Worm (Caenorhabditis elegans): ENCODE data around the gene C31H2.4.

C31H2.4 gene

ce11 chrX:5117571-5117970, 41.9 kb downstream of the C31H2.4 start:
- TF ChIP-seq hnd-1 (tag; optimal IDR thresholded peaks at IDR 0.05) (no peak), sea-1 (GFP tag; conservative IDR thresholded peaks at IDR 0.05) (no peak), ets-7 (tag; optimal IDR thresholded peaks at IDR 0.05) (no peak), ama-1 (optimal IDR thresholded peaks at IDR 0.05) (no peak), hmg-4 (GFP tag; optimal IDR thresholded peaks at IDR 0.05) (no peak), flt-1 (GFP tag; IDR thresholded peaks at IDR 0.05) (no peak), B0310.2 (tag; optimal IDR thresholded peaks at IDR 0.05) (no peak), ceh-13 (GFP tag; optimal IDR thresholded peaks at IDR 0.05) (no peak), hmbx-1 (tag; optimal IDR thresholded peaks at IDR 0.05) (no peak), scrt-1 (GFP tag; IDR thresholded peaks at IDR 0.05) (no peak), aly-1 (tag; optimal IDR thresholded peaks at IDR 0.05) (no peak), ceh-36 (tag; optimal IDR thresholded peaks at IDR 0.05) (no peak)

ce11 chrX:5116816-5117459, 42.5 kb downstream of the C31H2.4 start, which contains the start of gene apl-1:
apl-1 (minus strand) TSS chrX:5116866.
- no peak for TF ChIP-seq scrt-1 (GFP tag; IDR thresholded peaks at IDR 0.05)
- TF ChIP-seq pes-1 (GFP tag; IDR thresholded peaks at IDR 0.05): no peak
- no peak for TF ChIP-seq tbx-37 (GFP tag; conservative IDR thresholded peaks at IDR 0.05)
- TF ChIP-seq sea-1 (GFP tag; conservative IDR thresholded peaks at IDR 0.05): no peak
- no peak for TF ChIP-seq ama-1 (optimal IDR thresholded peaks at IDR 0.05)
- TF ChIP-seq tra-4 (tag; optimal IDR thresholded peaks at IDR 0.05): no peak
- no peak for TF ChIP-seq aly-1 (tag; optimal IDR thresholded peaks at IDR 0.05)
- no peak for TF ChIP-seq ceh-13 (GFP tag; optimal IDR thresholded peaks at IDR 0.05)
- TF ChIP-seq ets-7 (tag; optimal IDR thresholded peaks at IDR 0.05): no peak
- TF ChIP-seq hnd-1 (tag; optimal IDR thresholded peaks at IDR 0.05): no peak
- no peak for TF ChIP-seq F13C5.2 (tag; optimal IDR thresholded peaks at IDR 0.05)
- TF ChIP-seq hmbx-1 (tag; optimal IDR thresholded peaks at IDR 0.05): no peak
- TF ChIP-seq hmg-4 (GFP tag; optimal IDR thresholded peaks at IDR 0.05): no peak
- no peak for TF ChIP-seq B0310.2 (tag; optimal IDR thresholded peaks at IDR 0.05)
- TF ChIP-seq tbx-11 (GFP tag; IDR thresholded peaks at IDR 0.05): no peak
- no peak for TF ChIP-seq flt-1 (GFP tag; IDR thresholded peaks at IDR 0.05)

DNA sequence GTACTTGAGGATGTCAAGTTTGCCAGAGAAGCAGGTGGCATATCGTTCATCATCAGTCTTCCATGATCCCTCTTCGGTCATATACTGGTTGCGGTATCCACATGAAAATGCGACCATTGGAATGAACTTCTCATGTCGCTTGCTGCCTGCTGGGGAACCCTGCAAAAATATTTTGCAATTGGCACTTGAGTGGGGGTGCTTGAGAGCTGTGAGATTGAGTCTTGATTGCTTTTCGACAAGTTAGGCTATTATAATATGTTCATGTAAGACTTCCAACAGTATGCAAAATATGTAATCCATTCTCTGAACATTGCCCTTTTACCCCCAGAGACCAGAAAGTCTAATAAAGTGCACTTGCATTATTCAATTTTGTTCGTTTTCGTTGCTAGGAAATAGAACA, 43.3 kb downstream of the C31H2.4 start:
- no peak for TF ChIP-seq ama-1 (optimal IDR thresholded peaks at IDR 0.05)
- TF ChIP-seq flt-1 (GFP tag; IDR thresholded peaks at IDR 0.05): no peak
- TF ChIP-seq ets-7 (tag; optimal IDR thresholded peaks at IDR 0.05): no peak
- no peak for TF ChIP-seq sea-1 (GFP tag; conservative IDR thresholded peaks at IDR 0.05)
- no peak for TF ChIP-seq ceh-13 (GFP tag; optimal IDR thresholded peaks at IDR 0.05)
- no peak for TF ChIP-seq scrt-1 (GFP tag; IDR thresholded peaks at IDR 0.05)

DNA sequence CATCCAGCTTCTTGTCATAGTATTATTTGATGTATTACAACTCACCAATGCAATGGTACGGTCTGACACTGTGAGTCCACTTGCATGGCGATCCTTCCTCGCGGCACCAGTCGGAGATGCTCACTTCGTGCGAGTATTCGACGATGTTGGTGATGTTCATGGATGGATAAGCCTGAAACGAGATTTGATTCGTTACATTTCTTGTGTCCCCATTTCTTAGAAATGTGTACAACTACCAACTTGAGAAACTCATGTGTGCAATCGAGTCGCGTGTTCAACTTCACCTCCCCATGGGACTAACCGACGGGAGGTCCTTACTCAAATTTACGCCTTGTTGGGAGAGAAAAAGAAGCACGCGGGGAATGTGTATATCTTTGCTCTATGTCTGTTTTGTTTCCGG, 44.0 kb downstream of the C31H2.4 start:
- TF ChIP-seq hnd-1 (tag; optimal IDR thresholded peaks at IDR 0.05): no peak
- TF ChIP-seq tbx-11 (GFP tag; IDR thresholded peaks at IDR 0.05): no peak
- no peak for TF ChIP-seq tbx-37 (GFP tag; conservative IDR thresholded peaks at IDR 0.05)
- TF ChIP-seq tra-4 (tag; optimal IDR thresholded peaks at IDR 0.05): no peak
- no peak for TF ChIP-seq ets-7 (tag; optimal IDR thresholded peaks at IDR 0.05)
- no peak for TF ChIP-seq ceh-36 (tag; optimal IDR thresholded peaks at IDR 0.05)
- no peak for TF ChIP-seq B0310.2 (tag; optimal IDR thresholded peaks at IDR 0.05)
- TF ChIP-seq scrt-1 (GFP tag; IDR thresholded peaks at IDR 0.05): no peak
- no peak for TF ChIP-seq sea-1 (GFP tag; conservative IDR thresholded peaks at IDR 0.05)
- TF ChIP-seq ceh-13 (GFP tag; optimal IDR thresholded peaks at IDR 0.05): no peak
- no peak for TF ChIP-seq pes-1 (GFP tag; IDR thresholded peaks at IDR 0.05)
- TF ChIP-seq hmg-4 (GFP tag; optimal IDR thresholded peaks at IDR 0.05): no peak
- TF ChIP-seq aly-1 (tag; optimal IDR thresholded peaks at IDR 0.05): no peak
- TF ChIP-seq hmbx-1 (tag; optimal IDR thresholded peaks at IDR 0.05): no peak

ce11 chrX:5111894-5112293, 47.6 kb downstream of the C31H2.4 start:
- TF ChIP-seq F13C5.2 (tag; optimal IDR thresholded peaks at IDR 0.05): no peak
- no peak for TF ChIP-seq tbx-11 (GFP tag; IDR thresholded peaks at IDR 0.05)

DNA sequence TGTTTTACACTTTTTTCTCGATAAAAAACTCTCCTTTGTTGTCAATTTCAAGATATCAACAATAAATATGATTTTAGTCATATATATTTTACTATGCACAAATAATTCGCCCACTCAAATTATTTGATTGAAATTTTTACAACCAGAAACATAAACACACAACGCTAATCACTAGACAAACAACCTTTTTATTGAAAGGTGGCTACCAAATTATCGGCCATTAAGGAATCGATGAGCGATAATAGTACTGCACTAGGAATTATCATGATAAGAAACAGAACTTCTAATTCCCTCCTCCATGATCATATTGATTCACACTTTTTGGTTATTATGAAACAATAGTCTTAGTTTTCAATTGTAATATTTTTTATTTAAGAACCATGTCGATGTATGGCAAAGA, 50.3 kb downstream of the C31H2.4 start, which contains the start of gene C42D8.1:
Gene C42D8.1 (plus strand): TSS at position 377 of the 400 bp plus-strand sequence.
- TF ChIP-seq flt-1 (GFP tag; IDR thresholded peaks at IDR 0.05): no peak
- no peak for TF ChIP-seq aly-1 (tag; optimal IDR thresholded peaks at IDR 0.05)
- no peak for TF ChIP-seq tbx-37 (GFP tag; conservative IDR thresholded peaks at IDR 0.05)
- no peak for TF ChIP-seq ceh-36 (tag; optimal IDR thresholded peaks at IDR 0.05)
- no peak for TF ChIP-seq scrt-1 (GFP tag; IDR thresholded peaks at IDR 0.05)
- no peak for TF ChIP-seq sea-1 (GFP tag; conservative IDR thresholded peaks at IDR 0.05)

DNA sequence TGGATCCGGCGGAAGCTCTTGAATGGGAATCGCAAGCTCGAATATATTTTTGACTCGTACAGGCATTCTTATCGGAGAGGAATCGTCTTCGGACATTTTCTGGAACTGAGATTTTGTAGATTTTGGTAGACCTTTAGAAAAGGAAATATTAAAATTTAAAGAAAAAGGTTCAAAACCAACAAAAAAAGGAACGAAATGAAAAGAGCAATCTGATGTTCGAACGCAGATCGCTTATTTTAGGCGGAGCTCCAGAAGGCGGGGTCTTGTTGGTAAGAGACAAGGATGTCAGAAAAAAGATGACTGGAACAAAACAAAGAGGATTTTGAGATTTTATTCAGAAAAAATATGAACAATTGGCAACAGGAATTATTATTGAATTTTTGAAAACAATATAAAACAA, 52.5 kb downstream of the C31H2.4 start, which contains the start of gene C42D8.9:
Gene C42D8.9 (minus strand): TSS at position 101 of the 400 bp plus-strand sequence.
- TF ChIP-seq tbx-37 (GFP tag; conservative IDR thresholded peaks at IDR 0.05): no peak
- TF ChIP-seq F13C5.2 (tag; optimal IDR thresholded peaks at IDR 0.05): no peak
- no peak for TF ChIP-seq hnd-1 (tag; optimal IDR thresholded peaks at IDR 0.05)
- no peak for TF ChIP-seq scrt-1 (GFP tag; IDR thresholded peaks at IDR 0.05)
- no peak for TF ChIP-seq B0310.2 (tag; optimal IDR thresholded peaks at IDR 0.05)
- no peak for TF ChIP-seq pes-1 (GFP tag; IDR thresholded peaks at IDR 0.05)
- TF ChIP-seq flt-1 (GFP tag; IDR thresholded peaks at IDR 0.05): no peak
- no peak for TF ChIP-seq hmbx-1 (tag; optimal IDR thresholded peaks at IDR 0.05)
- no peak for TF ChIP-seq ceh-36 (tag; optimal IDR thresholded peaks at IDR 0.05)
- TF ChIP-seq aly-1 (tag; optimal IDR thresholded peaks at IDR 0.05): no peak
- TF ChIP-seq hmg-4 (GFP tag; optimal IDR thresholded peaks at IDR 0.05): no peak
- TF ChIP-seq tra-4 (tag; optimal IDR thresholded peaks at IDR 0.05): no peak
- no peak for TF ChIP-seq ets-7 (tag; optimal IDR thresholded peaks at IDR 0.05)
- TF ChIP-seq ceh-13 (GFP tag; optimal IDR thresholded peaks at IDR 0.05): no peak
- no peak for TF ChIP-seq ama-1 (optimal IDR thresholded peaks at IDR 0.05)
- TF ChIP-seq tbx-11 (GFP tag; IDR thresholded peaks at IDR 0.05): no peak
- TF ChIP-seq sea-1 (GFP tag; conservative IDR thresholded peaks at IDR 0.05): no peak

Data from whole organism, early embryonic.